Fruit fly (Drosophila melanogaster) whole organism: ENCODE results near the gene CycA.

Experiments
- CG8478 ChIP-seq: fragments of >200 bp; optimal IDR thresholded peaks from 2 replicates; lab custom pipeline; 2018; ENCODE audit warnings: inconsistent platforms
- Dll ChIP-seq: fragments of >200 bp; optimal IDR thresholded peaks from 2 replicates; lab custom pipeline; 2017
- EcR ChIP-seq, 2 experiments: fragments of >200 bp; optimal IDR thresholded peaks; 2 replicates each; lab custom pipeline; 2017; ENCODE audit warnings: missing biosample characterization in 2 of 2, missing genetic modification characterization in 2 of 2, missing genetic modification reagents in 2 of 2
- pan ChIP-seq: fragments of >200 bp; optimal IDR thresholded peaks from 2 replicates; lab custom pipeline; 2017
- psq ChIP-seq: fragments of >200 bp; optimal IDR thresholded peaks from 2 replicates; lab custom pipeline; 2017
- usp ChIP-seq: fragments of >200 bp; optimal IDR thresholded peaks from 2 replicates; lab custom pipeline; 2017; ENCODE audit warnings: missing biosample characterization, missing genetic modification characterization, mixed read lengths

CycA gene

DNA sequence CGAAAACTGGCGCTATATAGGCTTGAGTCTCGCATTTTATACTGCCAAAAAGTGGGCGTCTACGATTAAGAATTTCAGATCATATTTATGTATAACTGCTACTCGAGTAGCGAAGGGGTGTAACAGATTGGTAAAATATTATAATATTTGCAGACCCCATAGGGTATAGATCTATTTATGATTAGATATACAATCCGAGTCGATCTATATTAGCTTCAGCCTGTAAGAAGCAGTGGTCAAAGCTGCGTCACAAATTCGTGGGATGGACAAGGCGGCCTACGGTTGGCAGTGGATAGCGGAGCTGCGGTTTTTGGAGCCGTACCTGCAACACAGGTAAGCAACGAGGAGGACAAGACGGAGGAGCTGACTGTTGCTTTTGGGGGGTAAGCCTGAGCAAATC lies 18.7 kb downstream of the CycA start, which contains the start of gene Cubn2:
Cubn2 (minus strand) TSS at position 101 of the 400 bp plus-strand sequence.
- TF ChIP-seq usp (no peak), EcR (GFP tag; optimal IDR thresholded peaks at IDR 0.05; lab: Kevin White, UChicago) (no peak)

DNA sequence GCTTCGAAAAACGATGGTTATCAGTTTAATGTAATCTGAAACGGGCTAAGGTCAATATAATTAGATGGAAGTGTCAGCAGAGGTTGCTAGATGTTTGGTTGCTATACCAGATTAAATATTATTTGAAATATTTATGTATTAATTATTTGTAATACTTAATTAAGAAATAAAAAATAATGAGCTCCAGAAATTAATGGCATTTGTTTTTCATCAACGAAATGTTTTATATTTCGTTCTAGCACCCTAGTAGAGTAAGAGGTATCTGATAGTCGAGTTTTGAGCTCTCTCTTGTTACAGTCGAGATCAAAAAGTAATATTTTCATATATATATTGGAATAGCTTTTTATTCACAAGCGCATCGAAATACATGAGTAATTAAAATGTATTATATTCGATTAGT lies 31.8 kb downstream of the CycA start:
- TF ChIP-seq CG8478 (lab: Kevin White, UChicago) (no peak), psq (lab: Kevin White, UChicago) (no peak), Dll (no peak), usp (no peak), pan (lab: Kevin White, UChicago) (no peak), EcR (GFP tag; optimal IDR thresholded peaks at IDR 0.05; lab: Kevin White, UChicago) (no peak)

DNA sequence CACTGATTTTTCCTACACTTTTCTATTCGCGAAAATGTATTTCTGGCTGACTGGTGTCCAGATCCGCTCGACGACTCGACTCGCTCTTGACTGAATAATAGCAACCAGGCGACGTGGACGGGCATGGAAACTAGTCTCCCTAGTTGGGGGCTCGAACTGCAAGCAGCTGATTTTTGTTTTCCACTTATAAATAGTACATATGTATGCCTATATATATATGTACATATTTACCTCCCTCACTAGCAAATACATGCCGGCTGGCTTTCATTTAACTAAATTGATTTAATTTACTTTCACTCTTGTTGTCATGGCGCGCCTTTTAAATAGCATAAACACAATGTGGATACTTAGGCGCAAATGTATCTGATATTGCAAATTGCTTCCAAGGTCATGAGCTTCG lies 32.6 kb downstream of the CycA start, which contains the start of gene Gcat:
Gcat (minus strand) TSS at position 101 of the 400 bp plus-strand sequence.
- TF ChIP-seq psq (lab: Kevin White, UChicago) (no peak), CG8478 (lab: Kevin White, UChicago) (no peak), pan (lab: Kevin White, UChicago) (no peak), Dll (no peak)

dm6 chr3L:11795440-11795983 lies 37.9 kb downstream of the CycA start, which contains the start of gene Klp68D:
Gene Klp68D (plus strand): TSS chr3L:11795614.
- no peak for TF ChIP-seq EcR (GFP tag; optimal IDR thresholded peaks at IDR 0.05; lab: Kevin White, UChicago)
- no peak for TF ChIP-seq CG8478 (lab: Kevin White, UChicago)
- no peak for TF ChIP-seq usp

dm6 chr3L:11793233-11793800 lies 40.1 kb downstream of the CycA start, which contains the start of the genes twy and CG10907:
Gene twy (minus strand): TSS chr3L:11793283.
Gene CG10907 (plus strand): TSS chr3L:11793514.
- TF ChIP-seq CG8478 (lab: Kevin White, UChicago) (no peak), psq (lab: Kevin White, UChicago) (no peak)

DNA sequence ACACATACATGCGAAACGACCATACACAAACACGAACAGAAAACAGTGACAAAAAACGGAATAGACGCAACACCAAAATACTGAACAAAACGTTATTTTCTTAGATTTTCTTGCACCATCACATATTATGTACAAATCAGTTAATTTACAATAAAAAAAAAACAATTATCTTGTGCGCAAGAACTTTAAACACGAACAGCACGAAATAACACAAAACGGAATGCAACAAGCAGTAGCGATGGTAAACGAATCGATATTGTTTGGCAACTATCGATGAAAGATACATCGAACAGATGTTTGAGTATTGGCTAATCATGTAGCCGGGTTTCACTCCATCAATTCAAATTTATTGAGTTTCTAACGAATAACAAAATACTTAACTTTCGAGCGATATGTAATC lies 43.6 kb downstream of the CycA start, which contains the start of gene Pi3K68D:
Pi3K68D (minus strand) TSS at position 241 of the 400 bp plus-strand sequence.
- TF ChIP-seq CG8478 (lab: Kevin White, UChicago) (no peak), psq (lab: Kevin White, UChicago) (peak; percentile 8)

- TF ChIP-seq psq (lab: Kevin White, UChicago) (peak; percentile 16), pan (lab: Kevin White, UChicago) (no peak)
Observed at dm6 chr3L:11788936-11789352, 44.4 kb downstream of the CycA start.

dm6 chr3L:11788195-11788594 lies 45.2 kb downstream of the CycA start:
- TF ChIP-seq EcR (GFP tag; optimal IDR thresholded peaks at IDR 0.05; lab: Kevin White, UChicago) (no peak), pan (lab: Kevin White, UChicago) (no peak), Dll (no peak), CG8478 (lab: Kevin White, UChicago) (no peak), psq (lab: Kevin White, UChicago) (no peak), usp (no peak)

- TF ChIP-seq CG8478 (lab: Kevin White, UChicago) = no peak
- TF ChIP-seq Dll = no peak
- TF ChIP-seq psq (lab: Kevin White, UChicago) = no peak
- TF ChIP-seq pan (lab: Kevin White, UChicago) = no peak
- TF ChIP-seq EcR (GFP tag; optimal IDR thresholded peaks at IDR 0.05; lab: Kevin White, UChicago) = no peak
- TF ChIP-seq usp = no peak
Observed at dm6 chr3L:11785291-11785690, 48.1 kb downstream of the CycA start.

DNA sequence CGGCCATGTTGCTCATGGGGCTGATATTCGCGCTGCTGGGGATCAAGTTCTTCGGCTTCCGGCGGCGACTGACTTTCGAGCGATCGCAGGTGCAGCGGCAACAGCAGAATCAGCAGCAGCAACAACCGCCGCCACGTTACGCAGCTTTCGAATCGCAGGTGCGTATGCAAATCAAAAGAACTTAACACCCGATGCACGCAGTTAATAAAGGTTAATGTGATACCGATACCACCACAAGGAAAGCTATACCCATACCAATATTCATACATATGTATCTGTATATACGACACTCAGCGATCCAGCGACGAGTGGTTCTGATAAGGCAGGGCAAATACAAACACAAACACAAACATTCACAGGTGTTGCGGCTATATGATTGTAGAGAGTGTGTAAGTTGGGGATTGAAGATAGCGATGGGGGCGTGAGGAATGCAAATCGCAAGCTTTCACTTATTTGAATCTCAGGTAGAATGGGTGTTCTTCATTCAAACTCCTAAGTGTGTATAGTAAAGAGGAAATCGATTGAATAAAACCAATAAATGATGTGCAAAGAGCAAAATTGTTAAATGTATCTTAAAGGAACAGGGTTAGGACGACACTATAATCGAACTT lies 55.9 kb downstream of the CycA start:
- TF ChIP-seq pan (lab: Kevin White, UChicago) = no peak
- TF ChIP-seq Dll = no peak
- TF ChIP-seq usp = no peak
- no peak for TF ChIP-seq CG8478 (lab: Kevin White, UChicago)
- TF ChIP-seq EcR (GFP tag; optimal IDR thresholded peaks at IDR 0.05; lab: Kevin White, UChicago) = no peak
- TF ChIP-seq psq (lab: Kevin White, UChicago) = no peak

DNA sequence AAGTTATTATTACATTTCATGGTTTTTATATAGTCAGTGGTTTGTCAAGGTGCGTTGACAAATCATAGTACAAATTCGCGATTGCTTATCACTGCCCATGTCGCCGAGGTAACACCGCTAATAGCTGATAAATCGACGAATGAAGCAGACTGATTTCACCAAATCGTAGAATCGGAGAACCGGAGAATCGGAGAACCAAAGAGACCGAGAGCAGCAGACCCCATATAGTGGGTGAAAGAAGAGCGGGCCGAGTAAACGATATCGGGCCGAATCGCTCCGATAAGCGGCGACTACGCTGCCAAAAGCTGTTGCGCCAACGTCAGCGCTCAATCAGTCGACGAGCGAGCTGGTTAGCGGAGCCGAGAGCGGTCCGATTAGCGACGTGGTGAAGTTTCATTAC lies 56.6 kb downstream of the CycA start, which contains the start of gene CG14131:
CG14131 (plus strand) TSS at position 343 of the 400 bp plus-strand sequence.
- TF ChIP-seq pan (lab: Kevin White, UChicago) (no peak), CG8478 (lab: Kevin White, UChicago) (no peak), usp (no peak)
